Comparison of ENCODE assay signal across 4 worm cellular contexts in the genomic region with DNA sequence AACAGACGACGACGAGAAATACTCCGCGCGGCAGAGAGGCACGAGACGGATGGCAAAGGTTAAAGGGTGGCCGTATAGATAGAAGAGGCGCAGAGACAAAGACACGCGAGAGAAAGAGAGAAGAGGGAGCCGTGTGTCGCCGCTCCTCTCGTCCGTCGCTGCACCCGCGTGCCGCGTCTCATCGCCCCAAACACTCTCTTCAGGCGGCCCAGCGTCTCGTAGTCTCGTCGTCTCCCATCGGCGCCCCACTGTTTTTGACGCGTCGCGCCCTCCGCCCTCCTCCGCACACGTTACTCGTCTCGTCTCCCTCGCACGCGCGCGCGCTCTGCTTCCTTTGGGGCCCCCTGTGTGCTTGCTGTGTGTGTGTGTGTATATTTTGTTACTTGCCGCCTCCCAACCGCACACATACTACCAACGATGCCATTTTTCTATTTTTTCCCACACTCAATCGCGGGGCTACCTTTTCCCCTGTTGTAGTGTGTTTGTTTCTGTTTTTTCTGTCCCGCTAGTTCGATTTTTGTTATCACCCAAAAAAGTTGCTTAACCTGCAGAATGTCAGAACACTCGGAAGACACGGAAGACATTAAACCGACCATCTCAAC.
A peak's percentile ranks its signal among the peaks of the same experiment; 100 is the strongest.
TF ChIP-seq lines count a peak whose summit lies in the region.

A gene (plus strand): TSS at position 552 of the 602 bp plus-strand sequence.

TF ChIP-seq in whole organism, L2 larva, 48 proteins besides CTCF, POLR2A, EP300 and RAD21 (continues in another document):
- no peak for TF ChIP-seq nhr-10 (tag; optimal IDR thresholded peaks at IDR 0.05; lab: Kevin White, UChicago)
- TF ChIP-seq unc-62 (GFP tag; optimal IDR thresholded peaks at IDR 0.05; lab: Kevin White, UChicago), result no peak
- no peak for TF ChIP-seq skn-1 (tag; optimal IDR thresholded peaks at IDR 0.05; lab: Kevin White, UChicago)
- TF ChIP-seq ZK546.5 (tag; optimal IDR thresholded peaks at IDR 0.05; lab: Kevin White, UChicago), result no peak
- peak; percentile 88 for TF ChIP-seq F13H6.1 (tag; optimal IDR thresholded peaks at IDR 0.05; lab: Kevin White, UChicago)
- no peak for TF ChIP-seq ceh-16 (tag; optimal IDR thresholded peaks at IDR 0.05; lab: Kevin White, UChicago)
- peak; percentile 83 for TF ChIP-seq peb-1 (tag; optimal IDR thresholded peaks at IDR 0.05; lab: Kevin White, UChicago)
- no peak for TF ChIP-seq elt-1 (tag; optimal IDR thresholded peaks at IDR 0.05; lab: Kevin White, UChicago)
- no peak for TF ChIP-seq nhr-237 (tag; optimal IDR thresholded peaks at IDR 0.05; lab: Kevin White, UChicago)
- TF ChIP-seq nhr-6 (tag; optimal IDR thresholded peaks at IDR 0.05; lab: Kevin White, UChicago), result no peak
- peak; percentile 0 for TF ChIP-seq blmp-1 (tag; optimal IDR thresholded peaks at IDR 0.05; lab: Kevin White, UChicago; ENCODE audit: insufficient read depth)
- TF ChIP-seq ztf-1 (GFP tag; conservative IDR thresholded peaks at IDR 0.05; lab: Robert Waterston, UW), result no peak
- no peak for TF ChIP-seq R02D3.7 (tag; optimal IDR thresholded peaks at IDR 0.05; lab: Kevin White, UChicago)
- no peak for TF ChIP-seq ztf-4 (tag; optimal IDR thresholded peaks at IDR 0.05; lab: Kevin White, UChicago)
- no peak for TF ChIP-seq sem-4 (tag; optimal IDR thresholded peaks at IDR 0.05; lab: Kevin White, UChicago)
- no peak for TF ChIP-seq ztf-11 (tag; optimal IDR thresholded peaks at IDR 0.05; lab: Kevin White, UChicago)
- peak; percentile 31 for TF ChIP-seq Y55F3AM.14 (GFP tag; optimal IDR thresholded peaks at IDR 0.05; lab: Kevin White, UChicago)
- TF ChIP-seq lsy-2 (tag; optimal IDR thresholded peaks at IDR 0.05; lab: Kevin White, UChicago), result peak in 1 of 2 experiments; percentile 51
- TF ChIP-seq mdl-1 (tag; optimal IDR thresholded peaks at IDR 0.05; lab: Kevin White, UChicago), result peak; percentile 77 to 81
- TF ChIP-seq elt-3 (tag; optimal IDR thresholded peaks at IDR 0.05; lab: Kevin White, UChicago), result no peak
- TF ChIP-seq nhr-11 (tag; optimal IDR thresholded peaks at IDR 0.05; lab: Kevin White, UChicago), result no peak
- TF ChIP-seq fos-1 (tag; optimal IDR thresholded peaks at IDR 0.05; lab: Kevin White, UChicago), result peak; percentile 24

TF ChIP-seq in whole organism, L4 larva, 104 proteins besides CTCF, POLR2A, EP300 and RAD21 (continues in another document):
- TF ChIP-seq ceh-44 (GFP tag; IDR thresholded peaks at IDR 0.05; lab: Robert Waterston, UW) (no peak), tag-97 (GFP tag; IDR thresholded peaks at IDR 0.05; lab: Robert Waterston, UW) (no peak), ztf-11 (tag; optimal IDR thresholded peaks at IDR 0.05; lab: Kevin White, UChicago) (no peak), mdl-1 (tag; optimal IDR thresholded peaks at IDR 0.05; lab: Kevin White, UChicago) (peak; percentile 78 to 88), hmg-1.1 (GFP tag; IDR thresholded peaks at IDR 0.05; lab: Robert Waterston, UW) (peak; percentile 94), egl-43 (GFP tag; IDR thresholded peaks at IDR 0.05; lab: Robert Waterston, UW) (peak; percentile 83), hlh-11 (tag; optimal IDR thresholded peaks at IDR 0.05; lab: Kevin White, UChicago) (peak; percentile 92), ceh-28 (tag; optimal IDR thresholded peaks at IDR 0.05; lab: Kevin White, UChicago) (no peak), lin-29 (GFP tag; IDR thresholded peaks at IDR 0.05; lab: Robert Waterston, UW) (no peak), T26A8.4 (GFP tag; IDR thresholded peaks at IDR 0.05; lab: Robert Waterston, UW) (peak; percentile 77), fkh-10 (GFP tag; optimal IDR thresholded peaks at IDR 0.05; lab: Kevin White, UChicago) (no peak), spr-1 (tag; optimal IDR thresholded peaks at IDR 0.05; lab: Kevin White, UChicago) (peak; percentile 71), mxl-3 (GFP tag; optimal IDR thresholded peaks at IDR 0.05; lab: Kevin White, UChicago) (peak; percentile 92), unc-39 (tag; optimal IDR thresholded peaks at IDR 0.05; lab: Kevin White, UChicago) (no peak), pha-4 (GFP tag; IDR thresholded peaks at IDR 0.05; lab: Robert Waterston, UW) (peak; percentile 78; the same call in 1 of the 2 replicates), pha-4 (tag; optimal IDR thresholded peaks at IDR 0.05; lab: Kevin White, UChicago) (no peak), nhr-76 (tag; optimal IDR thresholded peaks at IDR 0.05; lab: Kevin White, UChicago) (no peak), lin-13 (GFP tag; optimal IDR thresholded peaks at IDR 0.05; lab: Kevin White, UChicago) (no peak), skn-1 (tag; optimal IDR thresholded peaks at IDR 0.05; lab: Kevin White, UChicago) (no peak), snpc-4 (tag; optimal IDR thresholded peaks at IDR 0.05; lab: Kevin White, UChicago) (no peak), php-3 (GFP tag; IDR thresholded peaks at IDR 0.05; lab: Robert Waterston, UW) (peak; percentile 75), F37D6.2 (tag; optimal IDR thresholded peaks at IDR 0.05; lab: Kevin White, UChicago) (peak; percentile 62), ces-1 (GFP tag; optimal IDR thresholded peaks at IDR 0.05; lab: Kevin White, UChicago) (no peak)

TF ChIP-seq in whole organism, late embryonic, 69 proteins besides CTCF, POLR2A, EP300 and RAD21 (continues in another document):
- TF ChIP-seq F13H6.1 (tag; optimal IDR thresholded peaks at IDR 0.05; lab: Kevin White, UChicago) (peak; percentile 71), hlh-30 (tag; optimal IDR thresholded peaks at IDR 0.05; lab: Kevin White, UChicago; ENCODE audit: insufficient read depth) (peak; percentile 41), syd-9 (tag; optimal IDR thresholded peaks at IDR 0.05; lab: Kevin White, UChicago) (peak; percentile 41), ceh-34 (tag; optimal IDR thresholded peaks at IDR 0.05; lab: Kevin White, UChicago) (peak; percentile 67), elt-2 (tag; optimal IDR thresholded peaks at IDR 0.05; lab: Kevin White, UChicago) (peak; percentile 12), tbx-2 (tag; optimal IDR thresholded peaks at IDR 0.05; lab: Kevin White, UChicago) (peak; percentile 61), eyg-1 (tag; optimal IDR thresholded peaks at IDR 0.05; lab: Kevin White, UChicago) (no peak), sdc-2 (tag; optimal IDR thresholded peaks at IDR 0.05; lab: Kevin White, UChicago) (peak; percentile 43), ceh-30 (tag; optimal IDR thresholded peaks at IDR 0.05; lab: Kevin White, UChicago) (no peak), ceh-18 (tag; optimal IDR thresholded peaks at IDR 0.05; lab: Kevin White, UChicago) (peak; percentile 77), ztf-16 (tag; optimal IDR thresholded peaks at IDR 0.05; lab: Kevin White, UChicago) (no peak), unc-42 (tag; optimal IDR thresholded peaks at IDR 0.05; lab: Kevin White, UChicago) (peak; percentile 22), C08G9.2 (tag; optimal IDR thresholded peaks at IDR 0.05; lab: Kevin White, UChicago) (peak; percentile 32), elt-4 (tag; optimal IDR thresholded peaks at IDR 0.05; lab: Kevin White, UChicago) (no peak), ceh-19 (GFP tag; optimal IDR thresholded peaks at IDR 0.05; lab: Kevin White, UChicago) (peak; percentile 32), ceh-2 (tag; optimal IDR thresholded peaks at IDR 0.05; lab: Kevin White, UChicago) (peak; percentile 41), dve-1 (tag; optimal IDR thresholded peaks at IDR 0.05; lab: Kevin White, UChicago) (peak; percentile 36), fax-1 (tag; optimal IDR thresholded peaks at IDR 0.05; lab: Kevin White, UChicago) (peak; percentile 21), nfya-1 (tag; optimal IDR thresholded peaks at IDR 0.05; lab: Kevin White, UChicago) (peak; percentile 62), C38D4.7 (GFP tag; optimal IDR thresholded peaks at IDR 0.05; lab: Kevin White, UChicago) (no peak), ref-2 (tag; optimal IDR thresholded peaks at IDR 0.05; lab: Kevin White, UChicago) (peak; percentile 27), pros-1 (tag; optimal IDR thresholded peaks at IDR 0.05; lab: Kevin White, UChicago) (peak; percentile 63), rnt-1 (tag; optimal IDR thresholded peaks at IDR 0.05; lab: Kevin White, UChicago) (peak; percentile 28)

TF ChIP-seq in whole organism, mixed stage, embryonic, 35 proteins besides CTCF, POLR2A, EP300 and RAD21:
- TF ChIP-seq mab-5 (tag; optimal IDR thresholded peaks at IDR 0.05; lab: Kevin White, UChicago) (no peak), flh-1 (GFP tag; optimal IDR thresholded peaks at IDR 0.05; lab: Kevin White, UChicago) (peak; percentile 34), pha-4 (tag; optimal IDR thresholded peaks at IDR 0.05; lab: Kevin White, UChicago) (peak; percentile 51), mls-2 (tag; optimal IDR thresholded peaks at IDR 0.05; lab: Kevin White, UChicago) (peak; percentile 32), drap-1 (GFP tag; optimal IDR thresholded peaks at IDR 0.05; lab: Kevin White, UChicago) (peak; percentile 42), unc-120 (tag; optimal IDR thresholded peaks at IDR 0.05; lab: Kevin White, UChicago; ENCODE audit: poor library complexity, severe bottlenecking) (no peak), ceh-83 (GFP tag; optimal IDR thresholded peaks at IDR 0.05; lab: Kevin White, UChicago) (no peak), sem-2 (GFP tag; optimal IDR thresholded peaks at IDR 0.05; lab: Kevin White, UChicago) (no peak), ceh-43 (GFP tag; optimal IDR thresholded peaks at IDR 0.05; lab: Kevin White, UChicago) (no peak), nhr-237 (tag; optimal IDR thresholded peaks at IDR 0.05; lab: Kevin White, UChicago) (peak; percentile 51), sptf-1 (tag; optimal IDR thresholded peaks at IDR 0.05; lab: Kevin White, UChicago) (peak; percentile 56)
